Worm (Caenorhabditis elegans) whole organism, mixed stage, embryonic: ENCODE measurements around the gene msp-40.
"Not testable (repeated sequence)": the region's sequence is repeated elsewhere in the genome, so short reads cannot be mapped to it uniquely, and the experiment has no call there.

Experiments
- M03D4.4 ChIP-seq: sonication (generic microtip); optimal IDR thresholded peaks from 2 replicates; lab custom pipeline; 2017; ENCODE audit warnings: mild to moderate bottlenecking, missing genetic modification characterization, missing compliant biosample characterization
- bed-3 ChIP-seq: fragments of 200-800 bp; sonication (Bioruptor generic); optimal IDR thresholded peaks from 3 replicates; lab custom pipeline; 2018; ENCODE audit warnings: mild to moderate bottlenecking, missing genetic modification characterization, moderate library complexity, missing compliant biosample characterization
- blmp-1 ChIP-seq: fragments of 150-350 bp; optimal IDR thresholded peaks from 2 replicates; lab custom pipeline; 2014; ENCODE audit warnings: missing biosample characterization, missing genetic modification characterization
- ceh-43 ChIP-seq: fragments of 200-800 bp; sonication (Bioruptor generic); optimal IDR thresholded peaks from 2 replicates; lab custom pipeline; 2018; ENCODE audit warnings: mild to moderate bottlenecking, missing genetic modification characterization, moderate library complexity, missing compliant biosample characterization
- ceh-83 ChIP-seq: fragments of 200-800 bp; sonication (Bioruptor generic); optimal IDR thresholded peaks from 2 replicates; lab custom pipeline; 2018; ENCODE audit warnings: mild to moderate bottlenecking, missing genetic modification characterization, missing compliant biosample characterization
- ces-1 ChIP-seq: fragments of 150-350 bp; optimal IDR thresholded peaks from 2 replicates; lab custom pipeline; 2014; ENCODE audit warnings: missing biosample characterization, missing genetic modification reagents, missing genetic modification characterization
- cnd-1 ChIP-seq: fragments of 200-800 bp; sonication (Bioruptor generic); optimal IDR thresholded peaks from 2 replicates; lab custom pipeline; 2018; ENCODE audit warnings: mild to moderate bottlenecking, missing genetic modification characterization, missing compliant biosample characterization
- drap-1 ChIP-seq: fragments of 200-800 bp; sonication (Bioruptor generic); optimal IDR thresholded peaks from 3 replicates; lab custom pipeline; 2018; ENCODE audit warnings: mild to moderate bottlenecking, missing genetic modification characterization, missing compliant biosample characterization
- elt-1 ChIP-seq: sonication (generic microtip); optimal IDR thresholded peaks from 2 replicates; lab custom pipeline; 2017; ENCODE audit warnings: missing genetic modification characterization, mild to moderate bottlenecking, missing compliant biosample characterization, antibody characterized with exemption, moderate library complexity, borderline replicate concordance; ENCODE audit not compliant: insufficient read depth
- elt-3 ChIP-seq: fragments of 150-350 bp; optimal IDR thresholded peaks from 2 replicates; lab custom pipeline; 2014; ENCODE audit warnings: missing biosample characterization, missing genetic modification characterization
- flh-1 ChIP-seq: fragments of 200-800 bp; sonication (Bioruptor generic); optimal IDR thresholded peaks from 2 replicates; lab custom pipeline; 2018; ENCODE audit warnings: mild to moderate bottlenecking, missing genetic modification characterization, moderate library complexity, missing compliant biosample characterization
- ham-2 ChIP-seq: fragments of 200-800 bp; sonication (Bioruptor generic); optimal IDR thresholded peaks from 2 replicates; lab custom pipeline; 2018; ENCODE audit warnings: mild to moderate bottlenecking, missing genetic modification characterization, missing compliant biosample characterization
- hlh-1 ChIP-seq: fragments of 150-350 bp; optimal IDR thresholded peaks from 2 replicates; lab custom pipeline; 2014; ENCODE audit warnings: missing biosample characterization, missing genetic modification reagents, missing genetic modification characterization
- lin-13 ChIP-seq: fragments of 150-350 bp; optimal IDR thresholded peaks from 2 replicates; lab custom pipeline; 2014; ENCODE audit warnings: missing biosample characterization, missing genetic modification characterization
- lin-32 ChIP-seq: fragments of 200-800 bp; sonication (Bioruptor generic); optimal IDR thresholded peaks from 2 replicates; lab custom pipeline; 2018; ENCODE audit warnings: mild to moderate bottlenecking, missing genetic modification characterization, missing compliant biosample characterization
- lsy-2 ChIP-seq: fragments of 150-350 bp; optimal IDR thresholded peaks from 2 replicates; lab custom pipeline; 2014; ENCODE audit warnings: missing biosample characterization, missing genetic modification characterization
- mab-5 ChIP-seq: fragments of 150-350 bp; optimal IDR thresholded peaks from 2 replicates; lab custom pipeline; 2014; ENCODE audit warnings: missing biosample characterization, missing genetic modification characterization
- mep-1 ChIP-seq: fragments of 150-350 bp; optimal IDR thresholded peaks from 2 replicates; lab custom pipeline; 2017; ENCODE audit warnings: missing biosample characterization, missing genetic modification reagents, missing genetic modification characterization, inconsistent platforms
- nhr-12 ChIP-seq: fragments of 150-350 bp; optimal IDR thresholded peaks from 2 replicates; lab custom pipeline; 2014; ENCODE audit warnings: missing biosample characterization, missing genetic modification characterization
- nhr-2 ChIP-seq: fragments of 150-350 bp; optimal IDR thresholded peaks from 2 replicates; lab custom pipeline; 2014; ENCODE audit warnings: missing biosample characterization, missing genetic modification characterization
- nhr-237 ChIP-seq: fragments of 150-350 bp; optimal IDR thresholded peaks from 2 replicates; lab custom pipeline; 2014; ENCODE audit warnings: missing biosample characterization, missing genetic modification characterization
- nhr-28 ChIP-seq: fragments of 150-350 bp; optimal IDR thresholded peaks from 2 replicates; lab custom pipeline; 2014; ENCODE audit warnings: missing biosample characterization, missing genetic modification characterization
- nhr-76 ChIP-seq: sonication (generic microtip); optimal IDR thresholded peaks from 2 replicates; lab custom pipeline; 2017; ENCODE audit warnings: missing biosample characterization, missing genetic modification characterization
- pha-4 ChIP-seq: fragments of 150-350 bp; optimal IDR thresholded peaks from 2 replicates; lab custom pipeline; 2018; ENCODE audit warnings: missing biosample characterization, missing genetic modification reagents, missing genetic modification characterization
- sem-2 ChIP-seq: fragments of 200-800 bp; sonication (Bioruptor generic); optimal IDR thresholded peaks from 2 replicates; lab custom pipeline; 2018; ENCODE audit warnings: mild to moderate bottlenecking, missing genetic modification characterization, missing compliant biosample characterization
- snpc-4 ChIP-seq: fragments of 150-350 bp; optimal IDR thresholded peaks from 2 replicates; lab custom pipeline; 2014; ENCODE audit warnings: missing biosample characterization, missing genetic modification characterization
- sptf-1 ChIP-seq: sonication (generic microtip); optimal IDR thresholded peaks from 2 replicates; lab custom pipeline; 2017; ENCODE audit warnings: mild to moderate bottlenecking, missing genetic modification characterization, moderate library complexity, missing compliant biosample characterization
- tbx-8 ChIP-seq: fragments of 200-800 bp; sonication (Bioruptor generic); optimal IDR thresholded peaks from 2 replicates; lab custom pipeline; 2018; ENCODE audit warnings: mild to moderate bottlenecking, missing genetic modification characterization, moderate library complexity, missing compliant biosample characterization
- unc-120 ChIP-seq: sonication (generic microtip); optimal IDR thresholded peaks from 2 replicates; lab custom pipeline; 2017; ENCODE audit warnings: missing genetic modification characterization, missing compliant biosample characterization; ENCODE audit not compliant: poor library complexity, severe bottlenecking
- unc-39 ChIP-seq: fragments of 150-350 bp; optimal IDR thresholded peaks from 2 replicates; lab custom pipeline; 2014; ENCODE audit warnings: missing biosample characterization, missing genetic modification characterization
- unc-62 ChIP-seq: fragments of 150-350 bp; optimal IDR thresholded peaks from 2 replicates; lab custom pipeline; 2014; ENCODE audit warnings: missing biosample characterization, missing genetic modification reagents, missing genetic modification characterization
- zip-8 ChIP-seq: fragments of 150-350 bp; optimal IDR thresholded peaks from 2 replicates; lab custom pipeline; 2014; ENCODE audit warnings: missing biosample characterization, missing genetic modification characterization
- ztf-11 ChIP-seq: fragments of 150-350 bp; optimal IDR thresholded peaks from 2 replicates; lab custom pipeline; 2014; ENCODE audit warnings: missing biosample characterization, missing genetic modification characterization

Gene msp-40

ce11 chrII:4860260-4860659, 35.0 kb downstream of the msp-40 start, which contains the start of the genes nspd-5 and F11G11.4:
nspd-5 (minus strand) TSS chrII:4860360.
F11G11.4 (plus strand) TSS chrII:4860594.
- TF ChIP-seq nhr-2 (tag; lab: Kevin White, UChicago); sptf-1 (tag; lab: Kevin White, UChicago); tbx-8 (GFP tag; lab: Kevin White, UChicago): not testable (repeated sequence)

DNA sequence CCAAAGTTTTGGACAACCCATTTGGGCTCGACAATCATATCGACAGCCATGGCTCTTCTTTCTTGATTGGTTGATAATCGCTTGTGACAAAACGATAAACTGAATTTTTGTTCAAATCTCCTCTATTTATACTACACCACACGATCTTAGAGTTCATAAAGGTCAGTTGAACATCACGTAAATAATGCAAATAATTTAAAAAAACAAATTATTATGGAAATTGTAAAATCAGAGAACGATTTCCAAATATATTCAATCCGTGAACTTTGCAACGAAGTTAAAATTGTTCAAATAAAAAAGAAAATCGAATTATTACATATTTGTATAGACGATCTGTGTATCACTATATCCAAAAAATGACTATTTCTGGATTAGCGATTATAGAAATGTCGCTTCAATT, 38.1 kb downstream of the msp-40 start, which contains the start of the genes mpst-4 and F11G11.14:
Gene mpst-4, minus strand, starts transcription at position 101 of the 400 bp plus-strand sequence.
Gene F11G11.14, plus strand, starts transcription at position 325 of the 400 bp plus-strand sequence.
- TF ChIP-seq cnd-1 = no peak
- no peak for TF ChIP-seq zip-8
- TF ChIP-seq mep-1 (tag; lab: Kevin White, UChicago) = no peak
- TF ChIP-seq elt-3 (tag; lab: Kevin White, UChicago) = no peak
- no peak for TF ChIP-seq unc-120 (tag; lab: Kevin White, UChicago)
- no peak for TF ChIP-seq snpc-4 (tag; lab: Kevin White, UChicago)
- TF ChIP-seq sem-2 (GFP tag; lab: Kevin White, UChicago) = no peak
- no peak for TF ChIP-seq tbx-8 (GFP tag; lab: Kevin White, UChicago)
- TF ChIP-seq unc-62 = no peak
- TF ChIP-seq elt-1 (tag; lab: Kevin White, UChicago) = no peak
- TF ChIP-seq nhr-28 = no peak
- TF ChIP-seq nhr-76 (tag; lab: Kevin White, UChicago) = no peak
- no peak for TF ChIP-seq M03D4.4
- TF ChIP-seq nhr-12 = no peak
- no peak for TF ChIP-seq ces-1 (GFP tag; lab: Kevin White, UChicago)
- TF ChIP-seq blmp-1 (tag; lab: Kevin White, UChicago) = no peak
- TF ChIP-seq ceh-43 (GFP tag; lab: Kevin White, UChicago) = no peak
- TF ChIP-seq, all 35 proteins: peak for 0

ce11 chrII:4866045-4866444, 40.8 kb downstream of the msp-40 start:
- no peak for TF ChIP-seq M03D4.4
- TF ChIP-seq drap-1 = no peak
- TF ChIP-seq nhr-28 = no peak
- no peak for TF ChIP-seq pha-4
- TF ChIP-seq ces-1 (GFP tag; lab: Kevin White, UChicago) = no peak
- TF ChIP-seq sem-2 (GFP tag; lab: Kevin White, UChicago) = no peak
- no peak for TF ChIP-seq lin-32 (GFP tag; lab: Kevin White, UChicago)
- TF ChIP-seq blmp-1 (tag; lab: Kevin White, UChicago) = no peak
- no peak for TF ChIP-seq nhr-2 (tag; lab: Kevin White, UChicago)
- TF ChIP-seq nhr-237 (tag; lab: Kevin White, UChicago) = no peak
- TF ChIP-seq bed-3 = no peak
- no peak for TF ChIP-seq ham-2
- TF ChIP-seq hlh-1 = no peak
- TF ChIP-seq ceh-83 (GFP tag; lab: Kevin White, UChicago) = no peak
- no peak for TF ChIP-seq mab-5 (tag; lab: Kevin White, UChicago)
- no peak for TF ChIP-seq unc-39 (tag; lab: Kevin White, UChicago)

DNA sequence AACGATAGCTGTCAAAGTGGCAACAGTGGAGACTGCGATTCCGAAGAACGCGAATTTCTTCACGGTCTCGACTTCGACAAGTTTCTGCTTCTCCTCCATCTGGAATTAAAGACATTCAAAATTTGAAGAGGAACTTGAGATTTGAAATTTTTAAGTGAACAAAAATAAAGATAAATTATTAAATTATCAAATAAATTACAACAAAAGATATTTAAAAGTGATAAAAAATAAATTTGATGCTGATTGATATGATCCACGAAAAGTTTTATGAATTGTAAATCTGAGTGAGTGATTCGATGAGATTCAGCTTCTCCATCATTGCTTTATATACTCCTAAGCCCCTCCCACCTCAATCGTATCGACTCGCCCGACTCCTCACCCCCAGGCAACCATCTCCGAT, 42.3 kb downstream of the msp-40 start, which contains the start of gene col-17:
Gene col-17, minus strand, starts transcription at position 101 of the 400 bp plus-strand sequence.
- TF ChIP-seq unc-39 (tag; lab: Kevin White, UChicago) (no peak), ces-1 (GFP tag; lab: Kevin White, UChicago) (no peak), snpc-4 (tag; lab: Kevin White, UChicago) (no peak), zip-8 (no peak), sptf-1 (tag; lab: Kevin White, UChicago) (no peak), cnd-1 (no peak), ztf-11 (tag; lab: Kevin White, UChicago) (no peak), lin-13 (no peak), nhr-2 (tag; lab: Kevin White, UChicago) (no peak), bed-3 (no peak), ceh-43 (GFP tag; lab: Kevin White, UChicago) (no peak), lsy-2 (tag; lab: Kevin White, UChicago) (no peak), unc-62 (no peak), flh-1 (no peak), elt-3 (tag; lab: Kevin White, UChicago) (no peak), nhr-28 (no peak), unc-120 (tag; lab: Kevin White, UChicago) (no peak), nhr-237 (tag; lab: Kevin White, UChicago) (no peak), ham-2 (no peak)
- TF ChIP-seq, all 35 proteins: peak for 0
